Worm (Caenorhabditis elegans) whole organism, L1 larva: ENCODE measurements around the gene irld-40.

Experiments
- C04F5.9 ChIP-seq: sonication (generic microtip); optimal IDR thresholded peaks from 2 replicates; lab custom pipeline; 2016; ENCODE audit warnings: missing genetic modification characterization, missing compliant biosample characterization
- C16A3.4 ChIP-seq: fragments of 150-350 bp; optimal IDR thresholded peaks from 2 replicates; lab custom pipeline; 2014; ENCODE audit warnings: missing biosample characterization, missing genetic modification characterization
- C34B4.2 ChIP-seq: sonication (generic microtip); optimal IDR thresholded peaks from 2 replicates; lab custom pipeline; 2017; ENCODE audit warnings: mild to moderate bottlenecking, missing genetic modification characterization, missing compliant biosample characterization
- alr-1 ChIP-seq: fragments of 200-800 bp; sonication (Bioruptor generic); optimal IDR thresholded peaks from 2 replicates; lab custom pipeline; 2018; ENCODE audit warnings: borderline replicate concordance, mild to moderate bottlenecking, missing genetic modification characterization, missing compliant biosample characterization
- aly-2 ChIP-seq: fragments of 150-350 bp; optimal IDR thresholded peaks from 2 replicates; lab custom pipeline; 2014; ENCODE audit warnings: missing biosample characterization, missing genetic modification characterization
- blmp-1 ChIP-seq: fragments of 150-350 bp; optimal IDR thresholded peaks from 2 replicates; lab custom pipeline; 2014; ENCODE audit warnings: missing biosample characterization, missing genetic modification characterization
- ceh-63 ChIP-seq: fragments of 200-800 bp; sonication (Bioruptor generic); optimal IDR thresholded peaks from 2 replicates; lab custom pipeline; 2018; ENCODE audit warnings: mild to moderate bottlenecking, missing genetic modification characterization, missing compliant biosample characterization
- ceh-8 ChIP-seq: fragments of 200-800 bp; sonication (Bioruptor generic); optimal IDR thresholded peaks from 2 replicates; lab custom pipeline; 2018; ENCODE audit warnings: mild to moderate bottlenecking, missing genetic modification characterization, moderate library complexity, missing compliant biosample characterization
- ces-1 ChIP-seq: fragments of 150-350 bp; optimal IDR thresholded peaks from 2 replicates; lab custom pipeline; 2014; ENCODE audit warnings: missing biosample characterization, missing genetic modification reagents, missing genetic modification characterization
- dsc-1 ChIP-seq: sonication (generic microtip); optimal IDR thresholded peaks from 2 replicates; lab custom pipeline; 2016; ENCODE audit warnings: mild to moderate bottlenecking, missing genetic modification characterization, missing compliant biosample characterization
- egl-27 ChIP-seq, 2 experiments: fragments of 150-350 bp in 1 of 2; sonication (generic microtip); optimal IDR thresholded peaks; 3 replicates each; lab custom pipeline; 2017 to 2018; ENCODE audit warnings: missing biosample characterization in 2 of 2, missing genetic modification characterization in 2 of 2, missing genetic modification reagents in 2 of 2
- ets-5 ChIP-seq: fragments of 200-800 bp; sonication (Bioruptor generic); IDR thresholded peaks from 2 replicates; pipeline ENCODE4 v1.3.6; 2022; ENCODE audit warnings: missing genetic modification characterization, missing compliant biosample characterization
- fkh-8 ChIP-seq: sonication (generic microtip); optimal IDR thresholded peaks from 2 replicates; lab custom pipeline; 2016; ENCODE audit warnings: mild to moderate bottlenecking, missing genetic modification characterization, missing compliant biosample characterization
- hlh-17 ChIP-seq: fragments of 200-800 bp; sonication (Bioruptor generic); optimal IDR thresholded peaks from 2 replicates; lab custom pipeline; 2018; ENCODE audit warnings: missing genetic modification characterization, mild to moderate bottlenecking, missing compliant biosample characterization, moderate library complexity, borderline replicate concordance
- isw-1 ChIP-seq: fragments of 200-800 bp; sonication (Bioruptor generic); IDR thresholded peaks from 2 replicates; pipeline ENCODE4 v1.3.6; 2022; ENCODE audit warnings: missing genetic modification characterization, missing compliant biosample characterization
- jun-1 ChIP-seq: fragments of 150-350 bp; optimal IDR thresholded peaks from 2 replicates; lab custom pipeline; 2014; ENCODE audit warnings: missing biosample characterization, missing genetic modification reagents, missing genetic modification characterization
- lin-15B ChIP-seq: fragments of 150-350 bp; sonication (generic microtip); optimal IDR thresholded peaks from 3 replicates; lab custom pipeline; 2014; ENCODE audit warnings: missing biosample characterization, missing genetic modification characterization
- lin-35 ChIP-seq, 2 experiments: fragments of 150-350 bp; optimal IDR thresholded peaks; 2 replicates each; lab custom pipeline; 2014; ENCODE audit warnings: missing biosample characterization in 2 of 2, missing genetic modification characterization in 2 of 2, missing genetic modification reagents in 2 of 2
- lin-39 ChIP-seq: fragments of 150-350 bp; optimal IDR thresholded peaks from 2 replicates; lab custom pipeline; 2014; ENCODE audit warnings: missing biosample characterization, missing genetic modification reagents, missing genetic modification characterization
- lir-3 ChIP-seq: sonication (generic microtip); optimal IDR thresholded peaks from 2 replicates; lab custom pipeline; 2016; ENCODE audit warnings: mild to moderate bottlenecking, missing genetic modification characterization, moderate library complexity, missing compliant biosample characterization; ENCODE audit not compliant: poor library complexity
- mab-9 ChIP-seq: fragments of 200-800 bp; sonication (Bioruptor generic); IDR thresholded peaks from 2 replicates; pipeline ENCODE4 v1.3.6; 2022; ENCODE audit warnings: missing genetic modification reagents, missing genetic modification characterization, missing compliant biosample characterization
- nhr-19 ChIP-seq: fragments of 200-800 bp; sonication (Bioruptor generic); conservative IDR thresholded peaks from 2 replicates; pipeline ENCODE4 v1.3.6; 2022; ENCODE audit warnings: missing genetic modification characterization, missing compliant biosample characterization
- nhr-237 ChIP-seq: fragments of 150-350 bp; optimal IDR thresholded peaks from 2 replicates; lab custom pipeline; 2014; ENCODE audit warnings: missing biosample characterization, missing genetic modification characterization
- nhr-28 ChIP-seq: fragments of 150-350 bp; optimal IDR thresholded peaks from 2 replicates; lab custom pipeline; 2014; ENCODE audit warnings: missing biosample characterization, missing genetic modification characterization
- nhr-71 ChIP-seq: sonication (generic microtip); optimal IDR thresholded peaks from 2 replicates; lab custom pipeline; 2016; ENCODE audit warnings: mild to moderate bottlenecking, missing genetic modification characterization, moderate library complexity, missing compliant biosample characterization
- nhr-76 ChIP-seq: sonication (generic microtip); optimal IDR thresholded peaks from 2 replicates; lab custom pipeline; 2017; ENCODE audit warnings: missing biosample characterization, missing genetic modification characterization
- nhr-90 ChIP-seq: sonication (generic microtip); optimal IDR thresholded peaks from 2 replicates; lab custom pipeline; 2016; ENCODE audit warnings: mild to moderate bottlenecking, missing genetic modification characterization, missing compliant biosample characterization; ENCODE audit not compliant: poor library complexity
- pag-3 ChIP-seq: sonication (generic microtip); optimal IDR thresholded peaks from 2 replicates; lab custom pipeline; 2017; ENCODE audit warnings: missing genetic modification characterization, mild to moderate bottlenecking, missing compliant biosample characterization, antibody characterized with exemption, borderline replicate concordance; ENCODE audit not compliant: insufficient read depth
- rnt-1 ChIP-seq: sonication (generic microtip); optimal IDR thresholded peaks from 2 replicates; lab custom pipeline; 2016; ENCODE audit warnings: mild to moderate bottlenecking, missing genetic modification characterization, moderate library complexity, missing compliant biosample characterization
- snpc-4 ChIP-seq: fragments of 150-350 bp; optimal IDR thresholded peaks from 2 replicates; lab custom pipeline; 2014; ENCODE audit warnings: missing biosample characterization, missing genetic modification characterization
- sup-37 ChIP-seq: fragments of 200-800 bp; sonication (Bioruptor generic); optimal IDR thresholded peaks from 2 replicates; lab custom pipeline; 2018; ENCODE audit warnings: mild to moderate bottlenecking, missing genetic modification characterization, missing compliant biosample characterization
- swsn-7 ChIP-seq: sonication (generic microtip); optimal IDR thresholded peaks from 2 replicates; lab custom pipeline; 2016; ENCODE audit warnings: missing genetic modification characterization, missing compliant biosample characterization
- unc-62 ChIP-seq: fragments of 150-350 bp; optimal IDR thresholded peaks from 2 replicates; lab custom pipeline; 2014; ENCODE audit warnings: missing biosample characterization, missing genetic modification reagents, missing genetic modification characterization
- unc-98 ChIP-seq: fragments of 200-800 bp; sonication (Bioruptor generic); IDR thresholded peaks from 2 replicates; pipeline ENCODE4 v1.3.6; 2022; ENCODE audit warnings: missing genetic modification characterization, missing compliant biosample characterization
- ztf-4 ChIP-seq: fragments of 150-350 bp; optimal IDR thresholded peaks from 2 replicates; lab custom pipeline; 2014; ENCODE audit warnings: missing biosample characterization, missing genetic modification characterization

irld-40 gene

DNA sequence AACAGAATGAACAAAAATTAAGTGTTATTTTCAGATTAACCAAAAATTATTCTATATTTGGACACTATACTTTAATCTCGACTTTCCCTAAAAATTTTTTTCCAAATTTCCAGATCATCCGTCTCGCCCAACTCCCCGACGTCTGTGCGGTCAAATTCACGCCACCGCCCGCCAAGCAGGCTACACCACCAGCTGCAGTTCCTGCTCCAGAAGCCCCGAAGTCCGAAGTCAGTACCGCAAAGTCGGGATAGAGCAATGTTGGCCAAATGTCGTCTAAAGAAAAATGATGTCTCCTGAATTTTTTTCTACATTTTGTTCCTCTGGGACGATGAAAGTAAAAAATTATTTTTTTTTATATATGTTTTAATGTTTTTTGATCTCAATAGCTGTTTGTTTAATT is 19.6 kb upstream of the irld-40 start:
- TF ChIP-seq snpc-4 (tag; lab: Kevin White, UChicago) (no peak), blmp-1 (no peak), fkh-8 (tag; lab: Kevin White, UChicago) (no peak), unc-62 (no peak), lin-39 (tag; lab: Kevin White, UChicago) (no peak), nhr-90 (tag; lab: Kevin White, UChicago) (no peak), rnt-1 (tag; lab: Kevin White, UChicago) (no peak), aly-2 (tag; lab: Kevin White, UChicago) (no peak), nhr-28 (tag; lab: Kevin White, UChicago) (no peak)
- TF ChIP-seq, all 84 proteins: peak for 0

DNA sequence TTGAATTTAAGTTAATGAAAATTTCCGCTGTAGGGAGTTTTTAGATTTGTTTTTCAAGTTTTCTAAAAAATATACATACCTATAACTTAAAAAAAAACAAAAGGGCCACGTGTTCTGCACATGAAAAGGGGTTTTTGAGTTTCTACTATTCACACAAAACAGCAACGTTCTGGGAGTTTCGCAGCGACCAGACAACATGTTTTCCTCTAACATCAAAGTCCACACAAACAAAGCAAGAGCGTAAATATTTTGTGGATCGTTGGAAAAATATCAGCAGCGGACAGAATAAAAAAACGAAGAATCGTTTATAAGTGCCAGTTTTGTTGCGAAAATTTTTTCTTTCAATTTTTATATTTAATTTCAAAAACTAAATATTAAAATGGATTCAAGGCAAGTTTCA is 18.5 kb upstream of the irld-40 start, which contains the start of gene alh-2:
Gene alh-2, plus strand, starts transcription at position 284 of the 400 bp plus-strand sequence.
- TF ChIP-seq ces-1 (GFP tag; lab: Kevin White, UChicago): no peak
- TF ChIP-seq blmp-1: no peak
- TF ChIP-seq lir-3: no peak
- TF ChIP-seq nhr-71 (tag; lab: Kevin White, UChicago): no peak
- TF ChIP-seq lin-39 (tag; lab: Kevin White, UChicago): no peak
- no peak for TF ChIP-seq snpc-4 (tag; lab: Kevin White, UChicago)
- no peak for TF ChIP-seq egl-27 (tag; optimal IDR thresholded peaks at IDR 0.05; lab: Kevin White, UChicago)
- TF ChIP-seq ceh-63 (GFP tag; lab: Kevin White, UChicago): no peak
- no peak for TF ChIP-seq ets-5 (GFP tag; lab: Robert Waterston, UW)
- TF ChIP-seq nhr-237 (tag; lab: Kevin White, UChicago): no peak
- no peak for TF ChIP-seq C34B4.2 (tag; lab: Kevin White, UChicago)
- TF ChIP-seq alr-1 (tag; lab: Kevin White, UChicago): no peak
- TF ChIP-seq nhr-19 (GFP tag; lab: Robert Waterston, UW): no peak
- TF ChIP-seq nhr-90 (tag; lab: Kevin White, UChicago): no peak
- no peak for TF ChIP-seq ztf-4 (tag; lab: Kevin White, UChicago)
- no peak for TF ChIP-seq jun-1 (tag; lab: Kevin White, UChicago)
- no peak for TF ChIP-seq pag-3 (tag; lab: Kevin White, UChicago)
- no peak for TF ChIP-seq sup-37

DNA sequence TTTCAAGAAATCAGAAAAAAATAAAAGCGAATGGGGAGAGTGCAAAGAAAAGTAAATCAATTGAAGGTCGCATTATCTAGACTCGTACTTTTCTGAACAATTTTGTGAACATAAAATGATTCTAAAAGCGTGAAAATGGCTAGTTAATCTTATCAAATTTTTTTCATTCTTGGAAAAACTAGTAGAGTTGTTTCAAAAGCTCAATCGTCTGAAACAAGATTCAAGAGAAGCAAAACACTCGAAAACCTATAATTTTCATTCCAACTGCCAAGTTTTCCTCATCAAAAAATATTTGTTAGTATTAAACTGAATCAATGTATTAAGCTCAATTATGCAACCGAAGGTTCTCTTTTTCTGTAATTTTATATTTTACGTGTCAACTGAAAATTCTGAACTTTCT is 14.4 kb upstream of the irld-40 start, which contains the start of gene irld-45:
Gene irld-45, plus strand, starts transcription at position 301 of the 400 bp plus-strand sequence.
- TF ChIP-seq nhr-237 (tag; lab: Kevin White, UChicago) (no peak), lin-39 (tag; lab: Kevin White, UChicago) (no peak), isw-1 (GFP tag; lab: Robert Waterston, UW) (no peak), lin-15B (no peak), swsn-7 (tag; lab: Kevin White, UChicago) (no peak), hlh-17 (GFP tag; lab: Kevin White, UChicago) (no peak), ceh-63 (GFP tag; lab: Kevin White, UChicago) (no peak), ceh-8 (GFP tag; lab: Kevin White, UChicago) (no peak), dsc-1 (no peak), unc-98 (no peak), mab-9 (GFP tag; lab: Robert Waterston, UW) (no peak), C16A3.4 (no peak), lin-35 (GFP tag; optimal IDR thresholded peaks at IDR 0.05; lab: Kevin White, UChicago) (no peak), egl-27 (tag; optimal IDR thresholded peaks at IDR 0.05; lab: Kevin White, UChicago) (no peak), pag-3 (tag; lab: Kevin White, UChicago) (no peak)

DNA sequence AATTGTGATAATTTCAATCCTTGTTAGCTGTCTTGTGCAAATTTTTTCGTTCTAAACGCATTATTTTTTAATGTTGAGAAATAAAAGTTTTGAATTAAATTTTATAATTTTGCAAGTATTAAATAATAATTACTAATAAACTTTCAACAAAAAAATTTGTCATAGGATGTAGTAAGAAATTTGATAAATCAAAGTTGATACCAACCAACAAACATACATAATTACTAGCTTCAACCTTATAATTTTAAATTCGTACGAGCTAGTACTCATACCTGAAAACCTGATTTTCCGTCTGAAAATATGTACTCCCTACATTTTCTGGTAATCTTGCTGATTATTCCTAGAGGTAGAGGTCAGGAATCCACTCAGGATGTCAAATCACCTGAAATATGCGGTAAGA is 11.3 kb upstream of the irld-40 start, which contains the start of gene irld-44:
Gene irld-44, plus strand, starts transcription at position 301 of the 400 bp plus-strand sequence.
- no peak for TF ChIP-seq nhr-76 (tag; lab: Kevin White, UChicago)
- no peak for TF ChIP-seq C04F5.9
- no peak for TF ChIP-seq nhr-90 (tag; lab: Kevin White, UChicago)
- TF ChIP-seq, all 84 proteins: peak for 0
